Worm (Caenorhabditis elegans) whole organism, late embryonic: ENCODE results near the gene C49F5.5.

ENCODE experiments used
- C08G9.2 ChIP-seq: sonication (generic microtip); optimal IDR thresholded peaks from 2 replicates; lab custom pipeline; 2016; ENCODE audit warnings: mild to moderate bottlenecking, missing genetic modification characterization, moderate library complexity, missing compliant biosample characterization
- ahr-1 ChIP-seq: sonication (generic microtip); optimal IDR thresholded peaks from 2 replicates; lab custom pipeline; 2016; ENCODE audit warnings: missing genetic modification characterization, missing compliant biosample characterization
- ceh-2 ChIP-seq: sonication (generic microtip); optimal IDR thresholded peaks from 2 replicates; lab custom pipeline; 2016; ENCODE audit warnings: missing genotype, missing genetic modification characterization, missing compliant biosample characterization
- hlh-15 ChIP-seq: sonication (generic microtip); optimal IDR thresholded peaks from 2 replicates; lab custom pipeline; 2016; ENCODE audit warnings: missing genetic modification characterization, missing compliant biosample characterization
- hlh-30 ChIP-seq: sonication (generic microtip); optimal IDR thresholded peaks from 2 replicates; lab custom pipeline; 2017; ENCODE audit warnings: antibody characterized with exemption, missing genetic modification characterization, missing compliant biosample characterization; ENCODE audit not compliant: insufficient read depth
- lim-6 ChIP-seq: sonication (generic microtip); optimal IDR thresholded peaks from 2 replicates; lab custom pipeline; 2016; ENCODE audit warnings: missing genetic modification characterization, missing compliant biosample characterization
- madf-2 ChIP-seq: sonication (generic microtip); optimal IDR thresholded peaks from 2 replicates; lab custom pipeline; 2017; ENCODE audit warnings: missing genetic modification characterization, missing compliant biosample characterization
- nhr-11 ChIP-seq: fragments of 150-350 bp; optimal IDR thresholded peaks from 2 replicates; lab custom pipeline; 2014; ENCODE audit warnings: missing biosample characterization, missing genetic modification characterization
- pax-1 ChIP-seq: fragments of 150-350 bp; optimal IDR thresholded peaks from 2 replicates; lab custom pipeline; 2014; ENCODE audit warnings: missing biosample characterization, missing genetic modification characterization
- sdc-2 ChIP-seq: sonication (generic microtip); optimal IDR thresholded peaks from 2 replicates; lab custom pipeline; 2016; ENCODE audit warnings: missing genotype, missing genetic modification characterization, missing compliant biosample characterization
- sox-4 ChIP-seq: sonication (generic microtip); optimal IDR thresholded peaks from 2 replicates; lab custom pipeline; 2017; ENCODE audit warnings: mild to moderate bottlenecking, missing genetic modification characterization, inconsistent platforms, missing compliant biosample characterization
- tbx-2 ChIP-seq: sonication (generic microtip); optimal IDR thresholded peaks from 2 replicates; lab custom pipeline; 2016; ENCODE audit warnings: missing genetic modification characterization, missing compliant biosample characterization

ce11 chrX:11941951-11942350 lies 44.0 kb upstream of the C49F5.5 start, which contains the start of gene F55G7.3:
- no peak for TF ChIP-seq ceh-2 (tag; lab: Kevin White, UChicago)
- TF ChIP-seq tbx-2 (tag; lab: Kevin White, UChicago) = no peak
- no peak for TF ChIP-seq nhr-11 (tag; lab: Kevin White, UChicago)
- TF ChIP-seq sox-4 (tag; lab: Kevin White, UChicago) = no peak
- TF ChIP-seq pax-1 = no peak
- TF ChIP-seq lim-6 (tag; lab: Kevin White, UChicago) = no peak
- TF ChIP-seq hlh-30 (tag; lab: Kevin White, UChicago) = no peak
- TF ChIP-seq C08G9.2 (tag; lab: Kevin White, UChicago) = no peak
- TF ChIP-seq madf-2 (tag; lab: Kevin White, UChicago) = no peak
- TF ChIP-seq sdc-2 = no peak
- no peak for TF ChIP-seq hlh-15 (tag; lab: Kevin White, UChicago)
- no peak for TF ChIP-seq ahr-1 (tag; lab: Kevin White, UChicago)
